Worm (Caenorhabditis elegans) whole organism, dauer: ENCODE data around the gene svh-1.

ENCODE experiments used
- unc-62 ChIP-seq: sonication (generic microtip); optimal IDR thresholded peaks from 2 replicates; lab custom pipeline; 2017; ENCODE audit warnings: missing biosample characterization, missing genetic modification reagents, missing genetic modification characterization

The svh-1 gene

ce11 chrIV:8226474-8226873 is 20.1 kb downstream of the svh-1 start:
- TF ChIP-seq unc-62 (GFP tag; lab: Kevin White, UChicago): no peak

DNA sequence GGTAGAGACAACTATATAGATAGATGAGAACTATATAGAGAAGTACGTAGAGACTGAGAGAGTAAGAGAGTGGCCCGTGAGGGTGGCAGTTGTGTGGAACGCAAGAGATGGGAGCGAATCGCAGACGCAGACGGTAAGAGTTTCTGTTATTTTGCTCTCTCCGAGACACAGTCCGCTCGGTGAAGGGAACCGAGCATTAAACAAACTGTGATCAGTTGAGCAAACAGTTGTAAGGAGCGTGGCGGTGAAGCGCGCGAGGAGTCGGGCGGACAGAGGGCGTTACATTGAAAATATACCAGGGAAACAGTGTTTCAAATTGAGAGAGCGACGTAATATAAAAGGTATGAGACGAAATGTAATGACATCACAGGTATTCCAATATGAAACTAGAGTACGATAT is 23.1 kb downstream of the svh-1 start:
- TF ChIP-seq unc-62 (GFP tag; lab: Kevin White, UChicago): no peak

DNA sequence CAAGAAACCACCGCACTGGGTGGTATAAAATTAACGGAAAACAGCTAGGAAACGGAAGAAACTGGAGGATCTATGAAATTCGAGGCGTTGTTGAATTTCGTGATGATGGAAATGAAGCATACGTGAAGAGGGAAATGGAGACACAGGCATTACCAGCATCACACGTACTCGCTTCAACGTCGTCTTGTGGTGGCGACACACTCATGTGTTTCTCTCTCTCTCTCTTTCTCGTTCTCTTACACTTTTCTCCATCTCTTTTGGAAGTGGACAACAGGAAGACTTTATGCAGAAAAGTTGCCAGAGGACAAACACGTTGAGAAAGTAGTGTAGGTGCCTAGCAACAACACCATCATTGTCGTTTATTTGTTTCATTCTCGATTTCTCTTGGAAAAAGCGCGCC is 26.0 kb downstream of the svh-1 start:
- TF ChIP-seq unc-62 (GFP tag; lab: Kevin White, UChicago): no peak

ce11 chrIV:8233268-8233667 is 26.9 kb downstream of the svh-1 start:
- no peak for TF ChIP-seq unc-62 (GFP tag; lab: Kevin White, UChicago)

ce11 chrIV:8234088-8234496 is 27.7 kb downstream of the svh-1 start:
- TF ChIP-seq unc-62 (GFP tag; lab: Kevin White, UChicago): no peak

ce11 chrIV:8235114-8235686 is 28.8 kb downstream of the svh-1 start:
- TF ChIP-seq unc-62 (GFP tag; lab: Kevin White, UChicago): no peak

DNA sequence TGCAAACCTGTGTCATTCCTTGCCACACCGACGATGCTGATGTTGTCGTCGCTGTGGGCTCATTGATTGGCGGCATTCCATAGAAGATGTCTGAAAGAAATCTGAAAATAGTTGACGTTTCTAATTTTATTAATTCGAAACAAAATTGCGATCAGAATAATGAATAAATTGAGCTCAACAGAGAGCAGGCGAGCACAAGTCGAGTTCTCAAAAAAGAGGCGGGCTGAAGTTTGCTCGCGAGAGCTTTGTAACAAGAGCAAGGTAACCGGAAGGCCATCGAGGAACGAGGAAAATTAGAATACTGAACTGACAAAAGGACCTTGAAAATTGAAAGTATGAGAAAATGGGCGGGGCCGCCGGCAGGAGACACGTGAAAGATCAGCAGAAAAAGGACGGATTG is 30.1 kb downstream of the svh-1 start, which contains the start of gene nhr-66:
Gene nhr-66, minus strand, starts transcription at position 101 of the 400 bp plus-strand sequence.
- no peak for TF ChIP-seq unc-62 (GFP tag; lab: Kevin White, UChicago)

ce11 chrIV:8239584-8239983 is 33.2 kb downstream of the svh-1 start:
- TF ChIP-seq unc-62 (GFP tag; lab: Kevin White, UChicago): no peak

- no peak for TF ChIP-seq unc-62 (GFP tag; lab: Kevin White, UChicago)
Observed at ce11 chrIV:8241312-8241833, 35.0 kb downstream of the svh-1 start.

ce11 chrIV:8243170-8243569 is 36.8 kb downstream of the svh-1 start:
- no peak for TF ChIP-seq unc-62 (GFP tag; lab: Kevin White, UChicago)

- TF ChIP-seq unc-62 (GFP tag; lab: Kevin White, UChicago): no peak
Observed at ce11 chrIV:8243599-8243998, 37.2 kb downstream of the svh-1 start, which contains the start of gene T09A12.8. T09A12.8 (minus strand) TSS chrIV:8243699.

DNA sequence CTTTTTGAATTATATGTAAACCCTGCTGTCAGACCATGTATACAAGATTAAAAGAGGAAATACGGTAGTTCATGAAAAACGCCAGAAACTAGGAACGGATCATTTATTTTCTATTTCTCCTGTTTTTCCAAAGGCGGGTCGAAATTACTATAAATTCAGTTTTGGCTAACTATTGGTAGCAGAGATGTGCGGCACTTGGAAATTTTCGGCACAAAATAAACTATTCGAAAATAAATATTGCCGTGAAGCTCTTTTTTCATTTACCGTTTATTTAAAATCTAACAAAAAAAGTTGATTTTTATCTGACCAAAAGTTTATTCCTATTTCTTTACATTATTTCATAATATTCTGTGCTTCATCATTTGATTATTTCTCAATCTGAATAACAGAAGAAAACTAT is 37.7 kb downstream of the svh-1 start, which contains the start of gene T09A12.1:
Gene T09A12.1, plus strand, starts transcription at position 301 of the 400 bp plus-strand sequence.
- TF ChIP-seq unc-62 (GFP tag; lab: Kevin White, UChicago): no peak

ce11 chrIV:8247341-8247740 is 40.9 kb downstream of the svh-1 start:
- TF ChIP-seq unc-62 (GFP tag; lab: Kevin White, UChicago): no peak

DNA sequence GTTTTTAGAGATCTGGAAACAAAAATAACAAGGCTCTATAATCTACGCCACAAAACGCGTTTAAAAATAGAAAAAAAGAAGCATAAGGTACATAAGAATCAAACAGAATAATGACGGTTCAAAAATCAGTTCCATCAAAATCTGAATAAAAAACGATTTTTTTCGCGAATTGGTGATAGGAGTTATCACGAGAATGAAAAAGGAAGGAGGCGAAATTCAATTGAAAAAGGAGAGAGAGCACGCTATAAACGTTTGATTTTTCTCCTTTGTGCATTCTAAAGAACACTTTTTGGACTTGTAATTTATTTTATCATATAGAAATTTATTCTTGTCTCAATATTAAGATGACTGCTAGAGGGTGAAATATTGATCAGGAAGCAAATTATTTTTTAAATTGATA is 44.9 kb downstream of the svh-1 start:
- no peak for TF ChIP-seq unc-62 (GFP tag; lab: Kevin White, UChicago)

DNA sequence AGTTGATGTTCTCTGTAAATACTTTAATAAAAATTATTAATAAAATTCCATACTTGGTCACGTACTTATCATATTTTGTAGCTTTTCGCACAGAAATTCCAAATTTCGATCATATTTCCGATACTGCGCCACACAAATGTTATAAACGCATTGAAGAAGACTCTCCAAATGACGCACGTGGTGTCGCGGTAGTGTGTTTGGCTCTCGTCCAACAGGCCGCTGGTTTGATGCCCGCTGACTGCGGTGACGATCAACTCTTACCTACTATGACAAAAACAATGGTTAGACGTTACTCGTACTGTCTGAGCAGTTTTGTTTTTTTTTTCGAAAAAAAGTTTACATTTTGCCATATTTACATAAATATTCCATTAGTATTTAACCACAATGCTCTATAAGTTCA is 46.4 kb downstream of the svh-1 start:
- no peak for TF ChIP-seq unc-62 (GFP tag; lab: Kevin White, UChicago)

ce11 chrIV:8254193-8254592 is 47.8 kb downstream of the svh-1 start:
- TF ChIP-seq unc-62 (GFP tag; lab: Kevin White, UChicago): no peak

- no peak for TF ChIP-seq unc-62 (GFP tag; lab: Kevin White, UChicago)
Observed at ce11 chrIV:8255221-8255620, 48.8 kb downstream of the svh-1 start.
